Worm (Caenorhabditis elegans) whole organism, L4 larva: Measurements from ENCODE around the gene B0547.2.

Experiments
- F26F4.8 ChIP-seq: fragments of 200-800 bp; sonication (Bioruptor generic); conservative IDR thresholded peaks from 2 replicates; pipeline ENCODE4 v1.3.6; 2022; ENCODE audit warnings: missing genetic modification characterization, missing compliant biosample characterization
- F37D6.2 ChIP-seq: sonication (generic microtip); optimal IDR thresholded peaks from 2 replicates; lab custom pipeline; 2016; ENCODE audit warnings: mild to moderate bottlenecking, missing genetic modification characterization, missing compliant biosample characterization
- F44E2.7 ChIP-seq: fragments of 200-800 bp; sonication (Bioruptor generic); IDR thresholded peaks from 2 replicates; pipeline ENCODE4 v2.1.2; 2022; ENCODE audit warnings: missing genetic modification characterization, missing compliant biosample characterization
- F49E8.2 ChIP-seq: sonication (generic microtip); optimal IDR thresholded peaks from 2 replicates; lab custom pipeline; 2016; ENCODE audit warnings: missing compliant biosample characterization, mild to moderate bottlenecking, missing genetic modification characterization, borderline replicate concordance
- R02D3.7 ChIP-seq: fragments of 150-350 bp; sonication (generic microtip); optimal IDR thresholded peaks from 3 replicates; lab custom pipeline; 2014; ENCODE audit warnings: missing biosample characterization, missing genetic modification characterization
- T26A8.4 ChIP-seq: fragments of 200-800 bp; sonication (Bioruptor generic); IDR thresholded peaks from 2 replicates; pipeline ENCODE4 v1.3.6; 2022; ENCODE audit warnings: missing genetic modification characterization, missing compliant biosample characterization
- Y75B8A.6 ChIP-seq: fragments of 200-800 bp; sonication (Bioruptor generic); IDR thresholded peaks from 2 replicates; pipeline ENCODE4 v1.3.6; 2022; ENCODE audit warnings: missing genetic modification reagents, missing genetic modification characterization, missing compliant biosample characterization
- ZK337.2 ChIP-seq: fragments of 200-800 bp; sonication (Bioruptor generic); IDR thresholded peaks from 2 replicates; pipeline ENCODE4 v1.3.6; 2022; ENCODE audit warnings: missing genetic modification reagents, missing genetic modification characterization, missing compliant biosample characterization
- aha-1 ChIP-seq: fragments of 150-350 bp; peaks from one replicate; lab custom pipeline; 2014; ENCODE audit warnings: missing biosample characterization, missing genetic modification characterization
- aly-2 ChIP-seq: sonication (generic microtip); optimal IDR thresholded peaks from 2 replicates; lab custom pipeline; 2018; ENCODE audit warnings: missing biosample characterization, missing genetic modification characterization
- ceh-62 ChIP-seq: sonication (generic microtip); optimal IDR thresholded peaks from 2 replicates; lab custom pipeline; 2017; ENCODE audit warnings: missing biosample characterization, missing genetic modification characterization
- daf-16 ChIP-seq, 3 experiments: sonication (generic microtip); optimal IDR thresholded peaks; 2 replicates each; lab custom pipeline; 2016 to 2017; ENCODE audit warnings: missing genetic modification characterization in 3 of 3, missing genetic modification reagents in 3 of 3, mild to moderate bottlenecking in 2 of 3, missing compliant biosample characterization in 2 of 3, missing biosample characterization in 1 of 3, moderate library complexity in 1 of 3
- daf-19 ChIP-seq: fragments of 200-800 bp; sonication (Bioruptor generic); conservative IDR thresholded peaks from 2 replicates; pipeline ENCODE4 v1.3.6; 2022; ENCODE audit warnings: missing genetic modification characterization, missing compliant biosample characterization
- daf-8 ChIP-seq: fragments of 200-800 bp; sonication (Bioruptor generic); IDR thresholded peaks from 2 replicates; pipeline ENCODE4 v1.3.6; 2022; ENCODE audit warnings: missing genetic modification characterization, missing compliant biosample characterization
- dmd-9 ChIP-seq: fragments of 200-800 bp; sonication (Bioruptor generic); IDR thresholded peaks from 2 replicates; pipeline ENCODE4 v1.3.6; 2022; ENCODE audit warnings: missing genetic modification reagents, missing genetic modification characterization, missing compliant biosample characterization
- dpl-1 ChIP-seq: fragments of 150-350 bp; optimal IDR thresholded peaks from 2 replicates; lab custom pipeline; 2014; ENCODE audit warnings: missing biosample characterization, missing genetic modification reagents, missing genetic modification characterization
- duxl-1 ChIP-seq: sonication (generic microtip); optimal IDR thresholded peaks from 2 replicates; lab custom pipeline; 2016; ENCODE audit warnings: mild to moderate bottlenecking, missing genetic modification characterization, moderate library complexity, missing compliant biosample characterization; ENCODE audit not compliant: poor library complexity
- dve-1 ChIP-seq: sonication (generic microtip); optimal IDR thresholded peaks from 2 replicates; lab custom pipeline; 2017; ENCODE audit warnings: antibody characterized with exemption, mild to moderate bottlenecking, missing genetic modification characterization, missing compliant biosample characterization; ENCODE audit not compliant: insufficient read depth
- egl-43 ChIP-seq: fragments of 200-800 bp; sonication (Bioruptor generic); IDR thresholded peaks from 2 replicates; pipeline ENCODE4 v1.3.6; 2022; ENCODE audit warnings: missing genetic modification reagents, missing genetic modification characterization, missing compliant biosample characterization
- fkh-10 ChIP-seq: fragments of 150-350 bp; optimal IDR thresholded peaks from 2 replicates; lab custom pipeline; 2014; ENCODE audit warnings: missing biosample characterization, missing genetic modification reagents, missing genetic modification characterization
- gei-8 ChIP-seq: fragments of 200-800 bp; sonication (Bioruptor generic); optimal IDR thresholded peaks from 2 replicates; lab custom pipeline; 2018; ENCODE audit warnings: mild to moderate bottlenecking, missing genetic modification characterization, missing compliant biosample characterization
- hlh-11 ChIP-seq: fragments of 200-800 bp; sonication (Bioruptor generic); optimal IDR thresholded peaks from 2 replicates; lab custom pipeline; 2018; ENCODE audit warnings: mild to moderate bottlenecking, missing genetic modification characterization, missing compliant biosample characterization
- hlh-30 ChIP-seq: sonication (generic microtip); optimal IDR thresholded peaks from 2 replicates; lab custom pipeline; 2017; ENCODE audit warnings: antibody characterized with exemption, mild to moderate bottlenecking, missing genetic modification characterization, missing compliant biosample characterization; ENCODE audit not compliant: insufficient read depth
- jun-1 ChIP-seq: fragments of 150-350 bp; optimal IDR thresholded peaks from 2 replicates; lab custom pipeline; 2014; ENCODE audit warnings: missing biosample characterization, missing genetic modification reagents, missing genetic modification characterization
- lin-1 ChIP-seq: fragments of 200-800 bp; sonication (Bioruptor generic); IDR thresholded peaks from 2 replicates; pipeline ENCODE4 v1.3.6; 2022; ENCODE audit warnings: missing genetic modification reagents, missing genetic modification characterization, missing compliant biosample characterization
- lin-15B ChIP-seq: fragments of 150-350 bp; sonication (generic microtip); optimal IDR thresholded peaks from 3 replicates; lab custom pipeline; 2014; ENCODE audit warnings: missing biosample characterization, missing genetic modification characterization
- lin-38 ChIP-seq: fragments of 200-800 bp; sonication (Bioruptor generic); IDR thresholded peaks from 2 replicates; pipeline ENCODE4 v1.3.6; 2022; ENCODE audit warnings: missing genetic modification reagents, missing genetic modification characterization, missing compliant biosample characterization
- lin-39 ChIP-seq: fragments of 150-350 bp; optimal IDR thresholded peaks from 2 replicates; lab custom pipeline; 2014; ENCODE audit warnings: missing biosample characterization, missing genetic modification reagents, missing genetic modification characterization
- lir-3 ChIP-seq: sonication (generic microtip); optimal IDR thresholded peaks from 2 replicates; lab custom pipeline; 2016; ENCODE audit warnings: mild to moderate bottlenecking, missing genetic modification characterization, missing compliant biosample characterization
- madf-5 ChIP-seq, 2 experiments: fragments of 200-800 bp; sonication (Bioruptor generic); IDR thresholded peaks; 2 replicates each; pipeline ENCODE4 v1.3.6; 2022; ENCODE audit warnings: missing compliant biosample characterization in 2 of 2, missing genetic modification characterization in 2 of 2
- mep-1 ChIP-seq: fragments of 150-350 bp; sonication (generic microtip); optimal IDR thresholded peaks from 3 replicates; lab custom pipeline; 2014; ENCODE audit warnings: missing biosample characterization, missing genetic modification characterization
- mes-2 ChIP-seq: sonication (generic microtip); optimal IDR thresholded peaks from 2 replicates; lab custom pipeline; 2016; ENCODE audit warnings: missing genotype, mild to moderate bottlenecking, missing genetic modification characterization, missing compliant biosample characterization; ENCODE audit not compliant: poor library complexity, severe bottlenecking
- mxl-2 ChIP-seq: fragments of 200-800 bp; sonication (Bioruptor generic); conservative IDR thresholded peaks from 2 replicates; pipeline ENCODE4 v1.3.6; 2022; ENCODE audit warnings: missing genetic modification reagents, missing genetic modification characterization, missing compliant biosample characterization
- nhr-102 ChIP-seq: sonication (generic microtip); optimal IDR thresholded peaks from 2 replicates; lab custom pipeline; 2016; ENCODE audit warnings: mild to moderate bottlenecking, missing genetic modification characterization, moderate library complexity, missing compliant biosample characterization
- nhr-11 ChIP-seq: fragments of 150-350 bp; optimal IDR thresholded peaks from 2 replicates; lab custom pipeline; 2014; ENCODE audit warnings: missing biosample characterization, missing genetic modification characterization
- nhr-237 ChIP-seq: sonication (generic microtip); optimal IDR thresholded peaks from 2 replicates; lab custom pipeline; 2017; ENCODE audit warnings: missing biosample characterization, missing genetic modification characterization
- nhr-28 ChIP-seq: fragments of 150-350 bp; optimal IDR thresholded peaks from 2 replicates; lab custom pipeline; 2014; ENCODE audit warnings: missing biosample characterization, missing genetic modification characterization
- nhr-41 ChIP-seq: fragments of 200-800 bp; sonication (Bioruptor generic); IDR thresholded peaks from 2 replicates; pipeline ENCODE4 v1.3.6; 2022; ENCODE audit warnings: missing genetic modification reagents, missing genetic modification characterization, missing compliant biosample characterization
- nhr-6 ChIP-seq: fragments of 150-350 bp; optimal IDR thresholded peaks from 2 replicates; lab custom pipeline; 2014; ENCODE audit warnings: missing biosample characterization, missing genetic modification characterization
- nhr-76 ChIP-seq: fragments of 150-350 bp; optimal IDR thresholded peaks from 2 replicates; lab custom pipeline; 2014; ENCODE audit warnings: missing biosample characterization, missing genetic modification characterization
- nhr-77 ChIP-seq: fragments of 150-350 bp; optimal IDR thresholded peaks from 2 replicates; lab custom pipeline; 2014; ENCODE audit warnings: missing biosample characterization, missing genetic modification characterization
- pha-4 ChIP-seq, 2 experiments: fragments of 150-350 bp in 1 of 2; fragments of 200-800 bp in 1 of 2; sonication (Bioruptor generic) in 1 of 2; IDR thresholded peaks in 1 of 2; optimal IDR thresholded peaks in 1 of 2; 2 replicates each; pipeline versions ENCODE4 v1.3.6 to Lab custom; 2014 to 2022; ENCODE audit warnings: missing genetic modification characterization in 2 of 2, missing genetic modification reagents in 2 of 2, missing biosample characterization in 1 of 2, missing compliant biosample characterization in 1 of 2
- rbr-2 ChIP-seq: sonication (generic microtip); optimal IDR thresholded peaks from 2 replicates; lab custom pipeline; 2016; ENCODE audit warnings: missing genotype, missing genetic modification characterization, missing compliant biosample characterization
- sdz-12 ChIP-seq: fragments of 200-800 bp; sonication (Bioruptor generic); optimal IDR thresholded peaks from 2 replicates; lab custom pipeline; 2018; ENCODE audit warnings: mild to moderate bottlenecking, missing genetic modification characterization, missing compliant biosample characterization
- set-16 ChIP-seq: fragments of 200-800 bp; sonication (Bioruptor generic); IDR thresholded peaks from 2 replicates; pipeline ENCODE4 v1.3.6; 2022; ENCODE audit warnings: missing genetic modification reagents, missing genetic modification characterization, missing compliant biosample characterization
- skn-1 ChIP-seq: fragments of 150-350 bp; optimal IDR thresholded peaks from 2 replicates; lab custom pipeline; 2014; ENCODE audit warnings: missing biosample characterization, missing genetic modification characterization
- snpc-1.2 ChIP-seq: fragments of 200-800 bp; sonication (Bioruptor generic); IDR thresholded peaks from 2 replicates; pipeline ENCODE4 v1.3.6; 2022; ENCODE audit warnings: missing genetic modification reagents, missing genetic modification characterization, missing compliant biosample characterization
- spr-3 ChIP-seq: fragments of 200-800 bp; sonication (Bioruptor generic); optimal IDR thresholded peaks from 2 replicates; lab custom pipeline; 2018; ENCODE audit warnings: mild to moderate bottlenecking, missing genetic modification characterization, missing compliant biosample characterization
- unc-130 ChIP-seq: sonication (generic microtip); optimal IDR thresholded peaks from 2 replicates; lab custom pipeline; 2016; ENCODE audit warnings: missing genetic modification reagents, missing genetic modification characterization, missing compliant biosample characterization
- zag-1 ChIP-seq: fragments of 150-350 bp; optimal IDR thresholded peaks from 2 replicates; lab custom pipeline; 2014; ENCODE audit warnings: missing biosample characterization, missing genetic modification characterization
- zfp-3 ChIP-seq: fragments of 200-800 bp; sonication (Bioruptor generic); conservative IDR thresholded peaks from 2 replicates; pipeline ENCODE4 v1.3.6; 2022; ENCODE audit warnings: missing genetic modification reagents, missing genetic modification characterization, missing compliant biosample characterization

Gene B0547.2

ce11 chrIV:5607343-5607742 is 38.5 kb upstream of the B0547.2 start (continued):
- TF ChIP-seq madf-5 (GFP tag; IDR thresholded peaks at IDR 0.05; lab: Robert Waterston, UW) = no peak
- peak; percentile 85 for TF ChIP-seq nhr-6 (tag; lab: Kevin White, UChicago)
- no peak for TF ChIP-seq daf-8 (GFP tag; lab: Robert Waterston, UW)
- TF ChIP-seq lir-3 (tag; lab: Kevin White, UChicago) = no peak
- TF ChIP-seq snpc-1.2 = no peak
- peak; percentile 86 for TF ChIP-seq rbr-2 (tag; lab: Kevin White, UChicago)
- TF ChIP-seq pha-4 (GFP tag; IDR thresholded peaks at IDR 0.05; lab: Robert Waterston, UW) = peak; percentile 38; the same call in 1 of the 2 replicates
- peak; percentile 48 for TF ChIP-seq pha-4 (tag; optimal IDR thresholded peaks at IDR 0.05; lab: Kevin White, UChicago)
- no peak for TF ChIP-seq F44E2.7
- no peak for TF ChIP-seq dmd-9 (GFP tag; lab: Robert Waterston, UW)
- peak; percentile 77 for TF ChIP-seq nhr-77 (tag; lab: Kevin White, UChicago)
- TF ChIP-seq zag-1 (tag; lab: Kevin White, UChicago) = peak; percentile 6
- no peak for TF ChIP-seq ZK337.2 (GFP tag; lab: Robert Waterston, UW)
- TF ChIP-seq nhr-11 (tag; lab: Kevin White, UChicago) = peak; percentile 96
- no peak for TF ChIP-seq skn-1 (tag; lab: Kevin White, UChicago)
- TF ChIP-seq nhr-28 (tag; lab: Kevin White, UChicago) = peak; percentile 98
- TF ChIP-seq nhr-237 (tag; lab: Kevin White, UChicago) = no peak
- TF ChIP-seq ceh-62 (tag; lab: Kevin White, UChicago) = no peak
- no peak for TF ChIP-seq spr-3
- no peak for TF ChIP-seq F49E8.2 (tag; lab: Kevin White, UChicago)
- no peak for TF ChIP-seq lin-15B (tag; lab: Kevin White, UChicago)
- TF ChIP-seq egl-43 = peak; percentile 75; the same call in 1 of the 2 replicates
- no peak for TF ChIP-seq lin-39
- no peak for TF ChIP-seq nhr-76 (tag; lab: Kevin White, UChicago)
- no peak for TF ChIP-seq daf-19 (GFP tag; lab: Robert Waterston, UW)
- TF ChIP-seq set-16 (GFP tag; lab: Robert Waterston, UW) = peak; percentile 43; the same call in 1 of the 2 replicates
- TF ChIP-seq nhr-41 (GFP tag; lab: Robert Waterston, UW) = no peak
- no peak for TF ChIP-seq mxl-2 (GFP tag; lab: Robert Waterston, UW)
- TF ChIP-seq dve-1 (tag; lab: Kevin White, UChicago) = peak; percentile 93
- peak; percentile 94 for TF ChIP-seq mep-1
- TF ChIP-seq jun-1 (tag; lab: Kevin White, UChicago) = peak; percentile 13
- TF ChIP-seq aha-1 (tag; lab: Kevin White, UChicago) = peak; percentile 64
- TF ChIP-seq aly-2 = no peak
- peak in 1 of 2 experiments; percentile 94 for TF ChIP-seq daf-16 (GFP tag; optimal IDR thresholded peaks at IDR 0.05; lab: Kevin White, UChicago)
- TF ChIP-seq daf-16 (tag; optimal IDR thresholded peaks at IDR 0.05; lab: Kevin White, UChicago) = peak; percentile 66
- no peak for TF ChIP-seq F26F4.8 (GFP tag; lab: Robert Waterston, UW)
- no peak for TF ChIP-seq duxl-1
- TF ChIP-seq zfp-3 = no peak
- TF ChIP-seq hlh-11 = peak; percentile 98
- TF ChIP-seq nhr-102 (tag; lab: Kevin White, UChicago) = peak; percentile 48
- TF ChIP-seq lin-1 = no peak
- TF ChIP-seq unc-130 (GFP tag; lab: Kevin White, UChicago) = no peak
- TF ChIP-seq lin-38 (GFP tag; lab: Robert Waterston, UW) = peak; percentile 46
- no peak; the same call in 1 of the 2 replicates for TF ChIP-seq T26A8.4
- TF ChIP-seq dpl-1 (GFP tag; lab: Kevin White, UChicago) = peak; percentile 53
- peak; percentile 65 for TF ChIP-seq mes-2 (tag; lab: Kevin White, UChicago)
- TF ChIP-seq hlh-30 (tag; lab: Kevin White, UChicago) = peak; percentile 99
- peak; percentile 76 for TF ChIP-seq F37D6.2 (tag; lab: Kevin White, UChicago)
- no peak for TF ChIP-seq sdz-12 (GFP tag; lab: Kevin White, UChicago)
- peak; percentile 62 for TF ChIP-seq fkh-10 (GFP tag; lab: Kevin White, UChicago)
- peak; percentile 68 for TF ChIP-seq gei-8 (GFP tag; lab: Kevin White, UChicago)
- TF ChIP-seq Y75B8A.6 = no peak
- no peak for TF ChIP-seq R02D3.7 (tag; lab: Kevin White, UChicago)
